Worm (Caenorhabditis elegans): ENCODE data around the gene C09F12.3.

C09F12.3 gene

ce11 chrX:11057028-11057427 lies 14.4 kb upstream of the C09F12.3 start, which contains the start of gene lpr-3:
Gene lpr-3 (plus strand): TSS chrX:11057401.
- TF ChIP-seq snpc-4 (tag; optimal IDR thresholded peaks at IDR 0.05) (no peak), elt-1 (tag; optimal IDR thresholded peaks at IDR 0.05) (peak; percentile 33), pqm-1 (tag; optimal IDR thresholded peaks at IDR 0.05) (no peak), nhr-12 (tag; optimal IDR thresholded peaks at IDR 0.05) (no peak), unc-62 (GFP tag; optimal IDR thresholded peaks at IDR 0.05) (peak; percentile 1), unc-39 (tag; optimal IDR thresholded peaks at IDR 0.05) (no peak), fkh-2 (tag; optimal IDR thresholded peaks at IDR 0.05) (no peak), daf-12 (tag; optimal IDR thresholded peaks at IDR 0.05) (no peak), R02D3.7 (tag; optimal IDR thresholded peaks at IDR 0.05) (no peak), nhr-67 (tag; optimal IDR thresholded peaks at IDR 0.05) (no peak), ceh-16 (tag; optimal IDR thresholded peaks at IDR 0.05) (no peak), elt-3 (tag; optimal IDR thresholded peaks at IDR 0.05) (peak in 1 of 3 experiments; percentile 58), mdl-1 (tag; optimal IDR thresholded peaks at IDR 0.05) (no peak), egl-5 (tag; optimal IDR thresholded peaks at IDR 0.05) (no peak), nfya-1 (tag; optimal IDR thresholded peaks at IDR 0.05; ENCODE audit: insufficient read depth) (no peak), skn-1 (tag; optimal IDR thresholded peaks at IDR 0.05) (no peak), tbx-2 (tag; optimal IDR thresholded peaks at IDR 0.05) (no peak), nhr-43 (tag; optimal IDR thresholded peaks at IDR 0.05; ENCODE audit: poor library complexity, severe bottlenecking) (peak; percentile 32), lin-39 (tag; optimal IDR thresholded peaks at IDR 0.05) (no peak), ceh-28 (tag; optimal IDR thresholded peaks at IDR 0.05) (peak; percentile 51), nhr-23 (tag; optimal IDR thresholded peaks at IDR 0.05) (peak; percentile 99), hmg-11 (tag; optimal IDR thresholded peaks at IDR 0.05) (no peak), nhr-25 (tag; optimal IDR thresholded peaks at IDR 0.05) (peak; percentile 46), ama-1 (optimal IDR thresholded peaks at IDR 0.05) (no peak), ZK546.5 (tag; optimal IDR thresholded peaks at IDR 0.05) (no peak), egl-27 (tag; optimal IDR thresholded peaks at IDR 0.05) (no peak), fos-1 (tag; optimal IDR thresholded peaks at IDR 0.05) (peak; percentile 12)

- no peak for TF ChIP-seq mml-1 (tag; optimal IDR thresholded peaks at IDR 0.05)
- TF ChIP-seq lin-39 (tag; optimal IDR thresholded peaks at IDR 0.05) = no peak
- TF ChIP-seq ceh-9 (tag; optimal IDR thresholded peaks at IDR 0.05) = no peak
- no peak for TF ChIP-seq mdl-1 (tag; optimal IDR thresholded peaks at IDR 0.05)
- no peak for TF ChIP-seq elt-3 (tag; optimal IDR thresholded peaks at IDR 0.05)
- TF ChIP-seq fkh-2 (tag; optimal IDR thresholded peaks at IDR 0.05) = no peak
- TF ChIP-seq egl-27 (tag; optimal IDR thresholded peaks at IDR 0.05) = no peak
- TF ChIP-seq elt-1 (tag; optimal IDR thresholded peaks at IDR 0.05) = no peak
- TF ChIP-seq ztf-11 (tag; optimal IDR thresholded peaks at IDR 0.05) = no peak
- no peak for TF ChIP-seq lin-15B (tag; optimal IDR thresholded peaks at IDR 0.05)
- TF ChIP-seq eor-1 (tag; optimal IDR thresholded peaks at IDR 0.05) = no peak
- no peak for TF ChIP-seq nhr-23 (tag; optimal IDR thresholded peaks at IDR 0.05)
- no peak for TF ChIP-seq pha-4 (tag; optimal IDR thresholded peaks at IDR 0.05)
- TF ChIP-seq snpc-4 (tag; optimal IDR thresholded peaks at IDR 0.05) = no peak
- no peak for TF ChIP-seq egl-5 (tag; optimal IDR thresholded peaks at IDR 0.05)
- TF ChIP-seq daf-12 (tag; optimal IDR thresholded peaks at IDR 0.05) = no peak
- no peak for TF ChIP-seq fos-1 (tag; optimal IDR thresholded peaks at IDR 0.05)
- no peak for TF ChIP-seq nhr-28 (tag; optimal IDR thresholded peaks at IDR 0.05)
These were observed 10.9 kb upstream of the C09F12.3 start, which contains the start of gene C09F12.2 for ce11 chrX:11053615-11054014. Gene C09F12.2 (plus strand): TSS chrX:11053915.

DNA sequence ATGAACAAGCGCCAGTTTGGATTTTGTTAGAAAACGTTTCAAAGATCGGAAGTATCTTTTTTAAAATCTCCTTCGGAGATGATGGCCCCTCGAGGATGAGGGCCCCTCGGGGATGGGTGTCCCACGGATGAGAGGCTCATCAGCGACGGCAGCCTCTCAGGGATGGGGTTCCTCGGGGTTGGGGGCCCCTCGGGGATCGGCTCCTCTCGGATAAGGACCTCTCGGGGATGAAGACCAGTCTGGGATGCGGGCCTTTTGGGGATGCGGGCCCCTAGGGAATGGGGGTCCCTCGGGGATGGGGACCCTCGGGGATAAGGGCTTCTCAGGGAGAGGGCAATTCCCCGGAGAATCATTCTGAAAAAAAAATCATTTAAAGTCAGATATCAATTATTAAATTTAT lies 7.7 kb upstream of the C09F12.3 start:
- TF ChIP-seq ceh-28 (tag; optimal IDR thresholded peaks at IDR 0.05) (no peak), daf-12 (tag; optimal IDR thresholded peaks at IDR 0.05) (no peak), elt-3 (tag; optimal IDR thresholded peaks at IDR 0.05) (no peak), zag-1 (tag; optimal IDR thresholded peaks at IDR 0.05) (no peak), lsy-12 (tag; optimal IDR thresholded peaks at IDR 0.05) (no peak), nhr-23 (tag; optimal IDR thresholded peaks at IDR 0.05) (no peak), mml-1 (tag; optimal IDR thresholded peaks at IDR 0.05) (no peak), nhr-67 (tag; optimal IDR thresholded peaks at IDR 0.05) (no peak), ama-1 (optimal IDR thresholded peaks at IDR 0.05) (no peak), egl-5 (tag; optimal IDR thresholded peaks at IDR 0.05) (no peak), nhr-28 (tag; optimal IDR thresholded peaks at IDR 0.05) (no peak), nhr-237 (tag; optimal IDR thresholded peaks at IDR 0.05) (no peak), fkh-2 (tag; optimal IDR thresholded peaks at IDR 0.05) (no peak), lin-39 (tag; optimal IDR thresholded peaks at IDR 0.05) (no peak), ceh-16 (tag; optimal IDR thresholded peaks at IDR 0.05) (no peak), nhr-12 (tag; optimal IDR thresholded peaks at IDR 0.05) (no peak), pqm-1 (tag; optimal IDR thresholded peaks at IDR 0.05) (no peak)

All from whole organism, L3 larva.